Worm (Caenorhabditis elegans): ENCODE data around the gene ags-3.

Gene ags-3

ce11 chrX:5279170-5279635 lies 24.2 kb downstream of the ags-3 start, which contains the start of gene Y34B4A.2 (continued):
- TF ChIP-seq nhr-80 (tag; optimal IDR thresholded peaks at IDR 0.05) (peak; percentile 88), cebp-2 (GFP tag; IDR thresholded peaks at IDR 0.05) (no peak), madf-3 (GFP tag; IDR thresholded peaks at IDR 0.05) (no peak), dpff-1 (tag; optimal IDR thresholded peaks at IDR 0.05) (no peak), dox-1 (GFP tag; IDR thresholded peaks at IDR 0.05) (0 out of 2 replicates have a peak, but pooled peaks have one; percentile 40), mxl-1 (tag; optimal IDR thresholded peaks at IDR 0.05) (no peak), tbp1 (GFP tag; optimal IDR thresholded peaks at IDR 0.05) (no peak), attf-5 (GFP tag; optimal IDR thresholded peaks at IDR 0.05) (peak; percentile 29), ztf-18 (tag; optimal IDR thresholded peaks at IDR 0.05) (peak; percentile 8), rcor-1 (GFP tag; IDR thresholded peaks at IDR 0.05) (no peak), K12H6.12 (tag; optimal IDR thresholded peaks at IDR 0.05) (no peak), lag-1 (GFP tag; IDR thresholded peaks at IDR 0.05) (no peak), mel-28 (tag; optimal IDR thresholded peaks at IDR 0.05; ENCODE audit: borderline replicate concordance) (no peak), Y95B8A.8 (GFP tag; IDR thresholded peaks at IDR 0.05) (no peak), ceh-91 (GFP tag; IDR thresholded peaks at IDR 0.05) (no peak), ZK185.1 (tag; optimal IDR thresholded peaks at IDR 0.05; ENCODE audit: poor library complexity, severe bottlenecking) (peak; percentile 22), sptf-2 (GFP tag; optimal IDR thresholded peaks at IDR 0.05) (no peak), egl-44 (GFP tag; IDR thresholded peaks at IDR 0.05) (no peak), atf-7 (tag; optimal IDR thresholded peaks at IDR 0.05) (peak; percentile 28), T07F8.4 (tag; optimal IDR thresholded peaks at IDR 0.05) (no peak), madf-10 (tag; optimal IDR thresholded peaks at IDR 0.05) (no peak), snpc-4 (GFP tag; optimal IDR thresholded peaks at IDR 0.05) (no peak), snpc-4 (tag; optimal IDR thresholded peaks at IDR 0.05) (peak in 1 of 4 experiments; percentile 2), nhr-27 (tag; optimal IDR thresholded peaks at IDR 0.05) (no peak), ceh-100 (GFP tag; IDR thresholded peaks at IDR 0.05) (no peak), hlh-26 (GFP tag; conservative IDR thresholded peaks at IDR 0.05) (no peak), F37B4.10 (GFP tag; IDR thresholded peaks at IDR 0.05) (no peak), gei-17 (GFP tag; optimal IDR thresholded peaks at IDR 0.05) (no peak), unc-62 (GFP tag; optimal IDR thresholded peaks at IDR 0.05) (no peak), F55B11.4 (tag; optimal IDR thresholded peaks at IDR 0.05; ENCODE audit: borderline replicate concordance, insufficient read depth) (no peak), mes-4 (tag; optimal IDR thresholded peaks at IDR 0.05) (no peak), hlh-12 (tag; optimal IDR thresholded peaks at IDR 0.05) (no peak), nfya-2 (GFP tag; IDR thresholded peaks at IDR 0.05) (no peak), ceh-79 (tag; optimal IDR thresholded peaks at IDR 0.05) (no peak), ccch-3 (GFP tag; optimal IDR thresholded peaks at IDR 0.05) (no peak), C06A6.2 (GFP tag; conservative IDR thresholded peaks at IDR 0.05) (no peak)

- TF ChIP-seq repo-1 (tag; optimal IDR thresholded peaks at IDR 0.05) = no peak
- no peak for TF ChIP-seq tlf-1 (GFP tag; optimal IDR thresholded peaks at IDR 0.05)
- TF ChIP-seq nfya-2 (GFP tag; IDR thresholded peaks at IDR 0.05) = no peak
- TF ChIP-seq ztf-6 (GFP tag; IDR thresholded peaks at IDR 0.05) = no peak
- TF ChIP-seq attf-5 (GFP tag; optimal IDR thresholded peaks at IDR 0.05) = no peak
- no peak for TF ChIP-seq F39B2.1 (GFP tag; IDR thresholded peaks at IDR 0.05)
- TF ChIP-seq dpl-1 (GFP tag; optimal IDR thresholded peaks at IDR 0.05) = no peak
- no peak for TF ChIP-seq F22D6.2 (tag; optimal IDR thresholded peaks at IDR 0.05)
- no peak for TF ChIP-seq sptf-2 (GFP tag; optimal IDR thresholded peaks at IDR 0.05)
- no peak for TF ChIP-seq ceh-27 (GFP tag; optimal IDR thresholded peaks at IDR 0.05)
- TF ChIP-seq madf-3 (GFP tag; IDR thresholded peaks at IDR 0.05) = no peak
- TF ChIP-seq hlh-26 (GFP tag; conservative IDR thresholded peaks at IDR 0.05) = no peak
Observed at ce11 chrX:5278249-5278648, 25.2 kb downstream of the ags-3 start.
